Fruit fly (Drosophila melanogaster) whole organism, prepupa: Measurements from ENCODE around the gene Polr3H.
A peak's percentile ranks its signal among the peaks of the same experiment; 100 is the strongest.

ENCODE experiments used
- Blimp-1 ChIP-seq: fragments of 200-800 bp; sonication (Bioruptor generic); optimal IDR thresholded peaks from 3 replicates; lab custom pipeline; 2017; ENCODE audit warnings: missing biosample characterization, missing genetic modification characterization, mild to moderate bottlenecking, moderate library complexity, missing genetic modification reagents
- CG10631 ChIP-seq: fragments of 200-800 bp; sonication (Bioruptor generic); optimal IDR thresholded peaks from 2 replicates; lab custom pipeline; 2016; ENCODE audit warnings: missing biosample characterization, missing genetic modification characterization
- CG10669 ChIP-seq: fragments of 200-800 bp; sonication (Bioruptor generic); optimal IDR thresholded peaks from 3 replicates; lab custom pipeline; 2018; ENCODE audit warnings: missing biosample characterization, mild to moderate bottlenecking, missing genetic modification characterization, moderate library complexity
- CG11294 ChIP-seq: fragments of 200-800 bp; sonication (Bioruptor generic); IDR thresholded peaks from 2 replicates; pipeline ENCODE4 v1.3.6; 2022; ENCODE audit warnings: missing biosample characterization, missing genetic modification characterization
- CG11762 ChIP-seq: fragments of 200-800 bp; sonication (Bioruptor generic); optimal IDR thresholded peaks from 3 replicates; lab custom pipeline; 2016; ENCODE audit warnings: missing biosample characterization, missing genetic modification characterization; ENCODE audit not compliant: insufficient read depth
- CG11902 ChIP-seq: fragments of 200-800 bp; sonication (Bioruptor generic); optimal IDR thresholded peaks from 3 replicates; lab custom pipeline; 2016; ENCODE audit warnings: missing biosample characterization, missing genetic modification characterization
- CG15336 ChIP-seq: fragments of 200-800 bp; sonication (Bioruptor generic); IDR thresholded peaks from 2 replicates; pipeline ENCODE4 v1.3.6; 2022; ENCODE audit warnings: missing biosample characterization, missing genetic modification characterization
- CG1621 ChIP-seq: fragments of 200-800 bp; sonication (Bioruptor generic); optimal IDR thresholded peaks from 3 replicates; lab custom pipeline; 2018; ENCODE audit warnings: missing biosample characterization, mild to moderate bottlenecking, missing genetic modification characterization
- CG16779 ChIP-seq: fragments of 200-800 bp; sonication (Bioruptor generic); optimal IDR thresholded peaks from 3 replicates; lab custom pipeline; 2017; ENCODE audit warnings: missing biosample characterization, mild to moderate bottlenecking, missing genetic modification characterization
- CG3032 ChIP-seq: fragments of 200-800 bp; optimal IDR thresholded peaks from 2 replicates; lab custom pipeline; 2019; ENCODE audit warnings: missing biosample characterization, mild to moderate bottlenecking, missing genetic modification characterization, moderate library complexity
- CG31627 ChIP-seq: fragments of 200-800 bp; sonication (Bioruptor generic); optimal IDR thresholded peaks from 3 replicates; lab custom pipeline; 2016; ENCODE audit warnings: missing biosample characterization, missing genetic modification characterization
- CG32006 ChIP-seq: fragments of 200-800 bp; sonication (Bioruptor generic); optimal IDR thresholded peaks from 3 replicates; lab custom pipeline; 2017; ENCODE audit warnings: missing biosample characterization, mild to moderate bottlenecking, missing genetic modification characterization
- CG4318 ChIP-seq: fragments of 200-800 bp; sonication (Bioruptor generic); optimal IDR thresholded peaks from 3 replicates; lab custom pipeline; 2017; ENCODE audit warnings: missing biosample characterization, mild to moderate bottlenecking, missing genetic modification characterization
- CG6163 ChIP-seq: fragments of 200-800 bp; sonication (Bioruptor generic); IDR thresholded peaks from 3 replicates; pipeline ENCODE4 v1.3.6; 2022; ENCODE audit warnings: missing biosample characterization, missing genetic modification characterization
- CG6276 ChIP-seq: fragments of 200-800 bp; sonication (Bioruptor generic); optimal IDR thresholded peaks from 2 replicates; lab custom pipeline; 2017; ENCODE audit warnings: missing biosample characterization, mild to moderate bottlenecking, missing genetic modification characterization
- CG6792 ChIP-seq: fragments of 200-800 bp; sonication (Bioruptor generic); optimal IDR thresholded peaks from 3 replicates; lab custom pipeline; 2016; ENCODE audit warnings: missing biosample characterization, missing genetic modification characterization
- CG6808 ChIP-seq: fragments of 200-800 bp; sonication (Bioruptor generic); optimal IDR thresholded peaks from 3 replicates; lab custom pipeline; 2017; ENCODE audit warnings: missing biosample characterization, missing genetic modification characterization, mild to moderate bottlenecking, moderate library complexity, missing genetic modification reagents
- CG6854 ChIP-seq: fragments of 200-800 bp; sonication (Bioruptor generic); optimal IDR thresholded peaks from 2 replicates; lab custom pipeline; 2017; ENCODE audit warnings: missing biosample characterization, mild to moderate bottlenecking, missing genetic modification characterization
- CG7368 ChIP-seq: fragments of 200-800 bp; sonication (Bioruptor generic); optimal IDR thresholded peaks from 3 replicates; lab custom pipeline; 2016; ENCODE audit warnings: missing biosample characterization, missing genetic modification characterization
- CG8119 ChIP-seq: fragments of 200-800 bp; sonication (Bioruptor generic); IDR thresholded peaks from 3 replicates; pipeline ENCODE4 v1.3.6; 2022; ENCODE audit warnings: missing biosample characterization, missing genetic modification characterization
- CG8632 ChIP-seq: fragments of 200-800 bp; sonication (Bioruptor generic); optimal IDR thresholded peaks from 3 replicates; lab custom pipeline; 2016; ENCODE audit warnings: missing biosample characterization, missing genetic modification characterization
- CG9139 ChIP-seq: fragments of 200-800 bp; sonication (Bioruptor generic); optimal IDR thresholded peaks from 3 replicates; lab custom pipeline; 2017; ENCODE audit warnings: missing biosample characterization, mild to moderate bottlenecking, missing genetic modification characterization
- Eip78C ChIP-seq: fragments of 200-800 bp; sonication (Bioruptor generic); peaks from one replicate; lab custom pipeline; 2016; ENCODE audit warnings: missing biosample characterization, missing genetic modification characterization
- Eip93F ChIP-seq: fragments of 200-800 bp; sonication (Bioruptor generic); optimal IDR thresholded peaks from 2 replicates; lab custom pipeline; 2016; ENCODE audit warnings: missing biosample characterization, mild to moderate bottlenecking, missing genetic modification characterization
- Ets21C ChIP-seq: fragments of 200-800 bp; sonication (Bioruptor generic); optimal IDR thresholded peaks from 3 replicates; lab custom pipeline; 2016; ENCODE audit warnings: missing biosample characterization, missing genetic modification characterization
- Gug ChIP-seq: fragments of 200-800 bp; sonication (Bioruptor generic); IDR thresholded peaks from 2 replicates; pipeline ENCODE4 v1.3.6; 2022; ENCODE audit warnings: missing biosample characterization, missing genetic modification characterization
- Hr38 ChIP-seq: sonication (Bioruptor generic); optimal IDR thresholded peaks from 2 replicates; lab custom pipeline; 2016; ENCODE audit warnings: missing biosample characterization, missing genetic modification characterization
- Hr39 ChIP-seq: fragments of 200-800 bp; sonication (Bioruptor generic); optimal IDR thresholded peaks from 2 replicates; lab custom pipeline; 2016; ENCODE audit warnings: missing biosample characterization, missing genetic modification characterization
- Hr4 ChIP-seq: fragments of 200-800 bp; sonication (Bioruptor generic); optimal IDR thresholded peaks from 3 replicates; lab custom pipeline; 2016; ENCODE audit warnings: missing biosample characterization, missing genetic modification characterization
- Lpt ChIP-seq: fragments of 200-800 bp; sonication (Bioruptor generic); optimal IDR thresholded peaks from 3 replicates; lab custom pipeline; 2016; ENCODE audit warnings: missing biosample characterization, missing genetic modification characterization
- OdsH ChIP-seq: fragments of 200-800 bp; sonication (Bioruptor generic); optimal IDR thresholded peaks from 3 replicates; lab custom pipeline; 2016; ENCODE audit warnings: missing biosample characterization, missing genetic modification characterization
- Smox ChIP-seq: fragments of 200-800 bp; sonication (Bioruptor generic); optimal IDR thresholded peaks from 3 replicates; lab custom pipeline; 2016; ENCODE audit warnings: missing biosample characterization, missing genetic modification characterization
- Sox102F ChIP-seq: fragments of 200-800 bp; sonication (Bioruptor generic); optimal IDR thresholded peaks from 2 replicates; lab custom pipeline; 2016; ENCODE audit warnings: missing biosample characterization, mild to moderate bottlenecking, missing genetic modification characterization
- Sox14 ChIP-seq: fragments of 200-800 bp; sonication (Bioruptor generic); optimal IDR thresholded peaks from 3 replicates; lab custom pipeline; 2016; ENCODE audit warnings: missing biosample characterization, missing genetic modification characterization
- Sox15 ChIP-seq: fragments of 200-800 bp; sonication (Bioruptor generic); optimal IDR thresholded peaks from 3 replicates; lab custom pipeline; 2016; ENCODE audit warnings: missing biosample characterization, missing genetic modification characterization
- achi ChIP-seq: fragments of 200-800 bp; sonication (Bioruptor generic); optimal IDR thresholded peaks from 3 replicates; lab custom pipeline; 2016; ENCODE audit warnings: missing biosample characterization, missing genetic modification characterization
- acj6 ChIP-seq: fragments of 200-800 bp; sonication (Bioruptor generic); optimal IDR thresholded peaks from 3 replicates; lab custom pipeline; 2016; ENCODE audit warnings: missing biosample characterization, missing genetic modification characterization
- cyc ChIP-seq: fragments of 200-800 bp; sonication (Bioruptor generic); optimal IDR thresholded peaks from 3 replicates; lab custom pipeline; 2016; ENCODE audit warnings: missing biosample characterization, missing genetic modification characterization
- dac ChIP-seq: fragments of 200-800 bp; sonication (Bioruptor generic); optimal IDR thresholded peaks from 2 replicates; lab custom pipeline; 2017; ENCODE audit warnings: missing biosample characterization, mild to moderate bottlenecking, missing genetic modification characterization
- dsx ChIP-seq: fragments of 200-800 bp; optimal IDR thresholded peaks from 3 replicates; lab custom pipeline; 2019; ENCODE audit warnings: missing biosample characterization, mild to moderate bottlenecking, missing genetic modification characterization, moderate library complexity; ENCODE audit not compliant: poor library complexity, severe bottlenecking
- eg ChIP-seq: fragments of 200-800 bp; sonication (Bioruptor generic); IDR thresholded peaks from 3 replicates; pipeline ENCODE4 v1.3.6; 2022; ENCODE audit warnings: missing biosample characterization, missing genetic modification characterization
- esn ChIP-seq: fragments of 200-800 bp; sonication (Bioruptor generic); optimal IDR thresholded peaks from 2 replicates; lab custom pipeline; 2016; ENCODE audit warnings: missing biosample characterization, mild to moderate bottlenecking, missing genetic modification characterization, moderate library complexity
- fd59A ChIP-seq: fragments of 200-800 bp; sonication (Bioruptor generic); optimal IDR thresholded peaks from 2 replicates; lab custom pipeline; 2017; ENCODE audit warnings: missing biosample characterization, mild to moderate bottlenecking, missing genetic modification characterization, missing genetic modification reagents
- fkh ChIP-seq: fragments of 200-800 bp; sonication (Bioruptor generic); optimal IDR thresholded peaks from 3 replicates; lab custom pipeline; 2017; ENCODE audit warnings: missing biosample characterization, mild to moderate bottlenecking, missing genetic modification characterization, moderate library complexity
- net ChIP-seq: fragments of 200-800 bp; sonication (Bioruptor generic); optimal IDR thresholded peaks from 3 replicates; lab custom pipeline; 2016; ENCODE audit warnings: missing biosample characterization, missing genetic modification characterization
- pdm3 ChIP-seq: fragments of 200-800 bp; sonication (Bioruptor generic); optimal IDR thresholded peaks from 3 replicates; lab custom pipeline; 2016; ENCODE audit warnings: missing biosample characterization, missing genetic modification characterization
- salr ChIP-seq, 2 experiments: fragments of 200-800 bp; sonication (Bioruptor generic); optimal IDR thresholded peaks; 3 replicates each; lab custom pipeline; 2016 to 2018; ENCODE audit warnings: missing biosample characterization in 2 of 2, missing genetic modification characterization in 2 of 2, mild to moderate bottlenecking in 1 of 2
- spab ChIP-seq: fragments of 200-800 bp; sonication (Bioruptor generic); optimal IDR thresholded peaks from 2 replicates; lab custom pipeline; 2017; ENCODE audit warnings: missing biosample characterization, mild to moderate bottlenecking, missing genetic modification characterization, missing genetic modification reagents
- ss ChIP-seq, 2 experiments: fragments of 200-800 bp; sonication (Bioruptor generic); optimal IDR thresholded peaks; 2 replicates in 1 of 2; 3 replicates in 1 of 2; lab custom pipeline; 2017 to 2018; ENCODE audit warnings: mild to moderate bottlenecking in 2 of 2, missing biosample characterization in 2 of 2, missing genetic modification characterization in 2 of 2, moderate library complexity in 1 of 2
- svp ChIP-seq: fragments of 200-800 bp; sonication (Bioruptor generic); peaks from one replicate; lab custom pipeline; 2016; ENCODE audit warnings: missing biosample characterization, missing genetic modification characterization
- topi ChIP-seq: fragments of 200-800 bp; sonication (Bioruptor generic); optimal IDR thresholded peaks from 3 replicates; lab custom pipeline; 2016; ENCODE audit warnings: missing biosample characterization, missing genetic modification characterization
- vri ChIP-seq: fragments of 200-800 bp; sonication (Bioruptor generic); optimal IDR thresholded peaks from 3 replicates; lab custom pipeline; 2016; ENCODE audit warnings: missing biosample characterization, mild to moderate bottlenecking, missing genetic modification characterization

The Polr3H gene

DNA sequence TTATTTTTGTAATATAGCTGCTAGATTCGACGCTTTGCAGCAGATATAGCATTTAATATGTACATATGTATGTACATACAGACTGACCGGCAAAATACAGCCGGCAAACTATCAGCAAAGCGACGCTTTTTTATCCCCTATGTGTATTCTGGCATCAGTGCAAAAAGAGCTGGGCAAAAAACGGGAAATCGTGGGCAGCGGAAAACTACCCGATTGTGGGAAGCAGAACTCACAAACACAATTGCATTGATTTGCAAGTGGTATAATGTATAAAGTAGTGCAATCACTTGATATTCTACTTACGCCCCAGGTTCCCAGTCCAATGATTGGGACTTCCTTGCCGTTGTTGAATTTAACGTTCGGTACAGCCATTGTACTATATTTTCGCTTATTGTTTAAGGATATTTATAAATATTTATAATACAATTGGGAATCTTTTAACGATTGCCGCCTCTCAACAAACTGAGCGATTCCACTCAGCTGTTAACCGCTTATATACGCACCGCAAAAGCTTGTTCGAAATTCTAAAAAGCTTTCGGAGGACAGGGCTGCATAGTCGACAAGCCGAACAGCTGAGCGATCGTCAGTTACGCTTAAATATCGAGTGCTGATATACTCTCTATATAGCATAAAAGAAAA is 25.2 kb upstream of the Polr3H start:
- TF ChIP-seq CG11294 (GFP tag; lab: Robert Waterston, UW) (no peak), CG6792 (GFP tag; lab: Kevin White, UChicago) (no peak), Lpt (no peak), CG4318 (GFP tag; lab: Kevin White, UChicago) (no peak), dac (no peak), CG32006 (GFP tag; lab: Kevin White, UChicago) (no peak), CG10631 (GFP tag; lab: Kevin White, UChicago) (no peak), esn (GFP tag; lab: Kevin White, UChicago) (peak; percentile 25), cyc (no peak), CG6808 (GFP tag; lab: Kevin White, UChicago) (peak; percentile 17), CG8632 (GFP tag; lab: Kevin White, UChicago) (no peak), Smox (GFP tag; lab: Kevin White, UChicago) (no peak), Hr4 (GFP tag; lab: Kevin White, UChicago) (no peak), CG31627 (no peak), CG8119 (GFP tag; lab: Robert Waterston, UW) (no peak; the same call in 2 of the 3 replicates), Sox14 (GFP tag; lab: Kevin White, UChicago) (no peak), CG1621 (tag; lab: Kevin White, UChicago) (no peak), Sox15 (GFP tag; lab: Kevin White, UChicago) (no peak), Hr38 (GFP tag; lab: Kevin White, UChicago) (no peak), pdm3 (GFP tag; lab: Kevin White, UChicago) (no peak), net (GFP tag; lab: Kevin White, UChicago) (peak; percentile 7), svp (peak; percentile 50), Eip78C (peak; percentile 66), fkh (GFP tag; lab: Kevin White, UChicago) (no peak), CG7368 (no peak), vri (GFP tag; lab: Kevin White, UChicago) (peak; percentile 3), Hr39 (GFP tag; lab: Kevin White, UChicago) (no peak), OdsH (GFP tag; lab: Kevin White, UChicago) (no peak), CG9139 (GFP tag; lab: Kevin White, UChicago) (peak; percentile 18), CG11902 (GFP tag; lab: Kevin White, UChicago) (no peak), salr (GFP tag; optimal IDR thresholded peaks at IDR 0.05; lab: Kevin White, UChicago) (no peak), Blimp-1 (no peak), spab (GFP tag; lab: Kevin White, UChicago) (no peak), CG6854 (GFP tag; lab: Kevin White, UChicago) (peak; percentile 48), topi (peak; percentile 12), CG6276 (GFP tag; lab: Kevin White, UChicago) (no peak), fd59A (GFP tag; lab: Kevin White, UChicago) (no peak), CG3032 (tag; lab: Kevin White, UChicago) (no peak), CG11762 (GFP tag; lab: Kevin White, UChicago) (no peak), CG6163 (no peak), ss (GFP tag; optimal IDR thresholded peaks at IDR 0.05; lab: Kevin White, UChicago) (peak; percentile 42 to 53), CG10669 (GFP tag; lab: Kevin White, UChicago) (peak; percentile 5), acj6 (no peak), Gug (GFP tag; lab: Robert Waterston, UW) (no peak), Ets21C (GFP tag; lab: Kevin White, UChicago) (no peak), Eip93F (GFP tag; lab: Kevin White, UChicago) (peak; percentile 64), Sox102F (GFP tag; lab: Kevin White, UChicago) (no peak), achi (GFP tag; lab: Kevin White, UChicago) (no peak), dsx (GFP tag; lab: Kevin White, UChicago) (peak; percentile 35), CG15336 (no peak), eg (GFP tag; lab: Robert Waterston, UW) (no peak), CG16779 (peak; percentile 4)
